Worm (Caenorhabditis elegans) whole organism, L3 larva: ENCODE measurements around the gene nhr-271.

Source experiments
- aly-2 ChIP-seq: fragments of 150-350 bp; optimal IDR thresholded peaks from 2 replicates; lab custom pipeline; 2014; ENCODE audit warnings: missing biosample characterization, missing genetic modification characterization
- ama-1 ChIP-seq: fragments of 150-350 bp; optimal IDR thresholded peaks from 2 replicates; lab custom pipeline; 2018
- ceh-82 ChIP-seq: fragments of 150-350 bp; optimal IDR thresholded peaks from 2 replicates; lab custom pipeline; 2014; ENCODE audit warnings: missing biosample characterization, missing genetic modification characterization
- elt-1 ChIP-seq: fragments of 150-350 bp; optimal IDR thresholded peaks from 2 replicates; lab custom pipeline; 2014; ENCODE audit warnings: missing biosample characterization, missing genetic modification characterization
- elt-2 ChIP-seq: sonication (generic microtip); optimal IDR thresholded peaks from 2 replicates; lab custom pipeline; 2016; ENCODE audit warnings: missing genetic modification reagents, mild to moderate bottlenecking, missing genetic modification characterization, missing compliant biosample characterization
- lin-39 ChIP-seq: fragments of 150-350 bp; optimal IDR thresholded peaks from 2 replicates; lab custom pipeline; 2018; ENCODE audit warnings: missing biosample characterization, missing genetic modification reagents, missing genetic modification characterization
- nhr-28 ChIP-seq: fragments of 150-350 bp; optimal IDR thresholded peaks from 2 replicates; lab custom pipeline; 2014; ENCODE audit warnings: missing biosample characterization, missing genetic modification characterization
- snpc-4 ChIP-seq: fragments of 150-350 bp; optimal IDR thresholded peaks from 2 replicates; lab custom pipeline; 2014; ENCODE audit warnings: missing biosample characterization, missing genetic modification characterization
- unc-62 ChIP-seq: fragments of 150-350 bp; sonication (generic microtip); optimal IDR thresholded peaks from 4 replicates; lab custom pipeline; 2014; ENCODE audit warnings: missing biosample characterization, missing genetic modification reagents, missing genetic modification characterization

DNA sequence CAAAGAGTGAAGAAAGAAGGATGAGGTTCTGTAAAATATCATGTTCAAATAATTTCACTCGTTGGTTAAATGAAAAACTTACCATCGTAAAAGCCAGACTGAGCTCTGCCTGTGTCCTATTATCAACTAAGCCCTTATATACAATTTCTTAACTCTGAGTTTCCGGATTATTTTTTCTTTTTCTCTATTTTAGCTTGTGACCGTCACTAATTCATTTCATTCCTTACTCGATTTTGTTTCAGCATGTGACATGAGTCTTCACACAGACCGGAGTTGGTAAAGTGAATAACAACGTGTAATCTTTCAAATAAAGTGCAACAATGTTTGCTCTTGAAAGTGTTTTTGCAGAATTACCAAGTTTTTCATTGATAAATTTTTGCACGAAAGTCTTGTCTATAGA lies 46.3 kb downstream of the nhr-271 start, which contains the start of gene cpr-2:
- no peak for TF ChIP-seq ama-1
- no peak for TF ChIP-seq unc-62 (GFP tag; lab: Kevin White, UChicago)
- no peak for TF ChIP-seq elt-2 (tag; lab: Kevin White, UChicago)
- no peak for TF ChIP-seq nhr-28 (tag; lab: Kevin White, UChicago)
- TF ChIP-seq snpc-4 (tag; lab: Kevin White, UChicago) = no peak
- no peak for TF ChIP-seq ceh-82 (tag; lab: Kevin White, UChicago)
- TF ChIP-seq aly-2 = no peak
- no peak for TF ChIP-seq elt-1
- TF ChIP-seq lin-39 (tag; lab: Kevin White, UChicago) = no peak
